Fruit fly (Drosophila melanogaster): Measurements from ENCODE around the gene CG6656.

CG6656 gene

dm6 chr3R:21849988-21850460 lies 25.1 kb upstream of the CG6656 start (continued):
- TF ChIP-seq pdm3 (GFP tag; optimal IDR thresholded peaks at IDR 0.05) (peak; percentile 46), OdsH (GFP tag; optimal IDR thresholded peaks at IDR 0.05) (peak; percentile 28), svp (GFP tag) (peak; percentile 71), CG4318 (GFP tag; optimal IDR thresholded peaks at IDR 0.05) (peak; percentile 13), lz (GFP tag; optimal IDR thresholded peaks at IDR 0.05) (peak; percentile 37), fd59A (GFP tag; optimal IDR thresholded peaks at IDR 0.05) (no peak), CG32006 (GFP tag; optimal IDR thresholded peaks at IDR 0.05) (peak; percentile 73), Hr39 (GFP tag; optimal IDR thresholded peaks at IDR 0.05) (peak; percentile 5), Sox15 (GFP tag; optimal IDR thresholded peaks at IDR 0.05) (no peak)

- no peak for TF ChIP-seq CG6276 (GFP tag; optimal IDR thresholded peaks at IDR 0.05)
- no peak for TF ChIP-seq CG11762 (GFP tag; optimal IDR thresholded peaks at IDR 0.05; ENCODE audit: insufficient read depth)
- TF ChIP-seq topi (GFP tag; optimal IDR thresholded peaks at IDR 0.05) = no peak
- TF ChIP-seq vri (GFP tag; optimal IDR thresholded peaks at IDR 0.05) = no peak
- TF ChIP-seq Eip78C (GFP tag) = peak; percentile 8
- no peak for TF ChIP-seq CG6163 (GFP tag; IDR thresholded peaks at IDR 0.05)
- no peak for TF ChIP-seq Sox14 (GFP tag; optimal IDR thresholded peaks at IDR 0.05)
- no peak for TF ChIP-seq Smox (GFP tag; optimal IDR thresholded peaks at IDR 0.05)
- TF ChIP-seq lz (GFP tag; optimal IDR thresholded peaks at IDR 0.05) = no peak
- TF ChIP-seq svp (GFP tag) = peak; percentile 86
Measured at dm6 chr3R:21851592-21852578, 23.2 kb upstream of the CG6656 start.

dm6 chr3R:21852579-21853233 lies 22.4 kb upstream of the CG6656 start:
- TF ChIP-seq vri (GFP tag; optimal IDR thresholded peaks at IDR 0.05) (peak; percentile 40), ss (GFP tag; optimal IDR thresholded peaks at IDR 0.05) (peak; percentile 15 to 21), esn (GFP tag; optimal IDR thresholded peaks at IDR 0.05) (peak; percentile 28), CG8119 (GFP tag; IDR thresholded peaks at IDR 0.05) (0 out of 3 replicates have a peak, but pooled peaks have one; percentile 12), Ets96B (tag; optimal IDR thresholded peaks at IDR 0.05) (peak; percentile 30), CG3919 (GFP tag; optimal IDR thresholded peaks at IDR 0.05) (peak; percentile 13), pdm3 (GFP tag; optimal IDR thresholded peaks at IDR 0.05) (peak; percentile 27), CG1621 (tag; optimal IDR thresholded peaks at IDR 0.05) (no peak), Sox14 (GFP tag; optimal IDR thresholded peaks at IDR 0.05) (peak; percentile 60), Sox15 (GFP tag; optimal IDR thresholded peaks at IDR 0.05) (no peak), svp (GFP tag) (no peak), acj6 (GFP tag; optimal IDR thresholded peaks at IDR 0.05) (peak; percentile 23), CG10631 (GFP tag; optimal IDR thresholded peaks at IDR 0.05) (peak; percentile 30), CG10669 (GFP tag; optimal IDR thresholded peaks at IDR 0.05) (peak; percentile 48), dsx (GFP tag; optimal IDR thresholded peaks at IDR 0.05; ENCODE audit: poor library complexity, severe bottlenecking) (peak; percentile 15), CG11294 (GFP tag; IDR thresholded peaks at IDR 0.05) (no peak), fd59A (GFP tag; optimal IDR thresholded peaks at IDR 0.05) (peak; percentile 26), spab (GFP tag; optimal IDR thresholded peaks at IDR 0.05) (peak; percentile 30), Hr4 (GFP tag; optimal IDR thresholded peaks at IDR 0.05) (peak; percentile 11), CG16779 (tag; optimal IDR thresholded peaks at IDR 0.05) (no peak), CG32006 (GFP tag; optimal IDR thresholded peaks at IDR 0.05) (peak; percentile 66), Met (GFP tag; optimal IDR thresholded peaks at IDR 0.05) (no peak), Eip78C (GFP tag) (peak; percentile 72), Lpt (GFP tag; optimal IDR thresholded peaks at IDR 0.05) (peak; percentile 3), CG6163 (GFP tag; IDR thresholded peaks at IDR 0.05) (peak; percentile 29; the same call in 1 of the 3 replicates), CG6854 (GFP tag; optimal IDR thresholded peaks at IDR 0.05) (peak; percentile 2), CG6276 (GFP tag; optimal IDR thresholded peaks at IDR 0.05) (peak; percentile 21), CG6808 (GFP tag; optimal IDR thresholded peaks at IDR 0.05) (peak; percentile 30), CG15336 (GFP tag; IDR thresholded peaks at IDR 0.05) (0 out of 2 replicates have a peak, but pooled peaks have one; percentile 15)
